Fruit fly (Drosophila melanogaster) whole organism, embryonic: ENCODE data around the gene pasi2.

Experiments
- C15 ChIP-seq: fragments of 200-800 bp; sonication (Bioruptor generic); IDR thresholded peaks from 3 replicates; pipeline ENCODE4 v1.3.6; 2022; ENCODE audit warnings: missing biosample characterization, missing genetic modification characterization
- CG10321 ChIP-seq: fragments of 200-800 bp; sonication (Bioruptor generic); IDR thresholded peaks from 2 replicates; pipeline ENCODE4 v1.3.6; 2022; ENCODE audit warnings: missing biosample characterization, missing genetic modification characterization
- CG10462 ChIP-seq: fragments of 200-800 bp; sonication (Bioruptor generic); optimal IDR thresholded peaks from 2 replicates; lab custom pipeline; 2016; ENCODE audit warnings: missing biosample characterization, missing genetic modification characterization
- CG10543 ChIP-seq: fragments of 200-800 bp; sonication (Bioruptor generic); optimal IDR thresholded peaks from 3 replicates; lab custom pipeline; 2017; ENCODE audit warnings: missing biosample characterization, mild to moderate bottlenecking, missing genetic modification characterization, moderate library complexity
- CG11560 ChIP-seq: fragments of 200-800 bp; sonication (Bioruptor generic); IDR thresholded peaks from 3 replicates; pipeline ENCODE4 v1.3.6; 2022; ENCODE audit warnings: missing biosample characterization, missing genetic modification characterization
- CG14014 ChIP-seq: fragments of 200-800 bp; sonication (Bioruptor generic); IDR thresholded peaks from 2 replicates; pipeline ENCODE4 v1.3.6; 2022; ENCODE audit warnings: missing biosample characterization, missing genetic modification characterization
- CG14667 ChIP-seq: fragments of 200-800 bp; sonication (Bioruptor generic); IDR thresholded peaks from 2 replicates; pipeline ENCODE4 v1.3.6; 2022; ENCODE audit warnings: missing biosample characterization, missing genetic modification characterization
- CG15479 ChIP-seq: fragments of 200-800 bp; sonication (Bioruptor generic); optimal IDR thresholded peaks from 3 replicates; lab custom pipeline; 2019; ENCODE audit warnings: missing biosample characterization, mild to moderate bottlenecking, missing genetic modification characterization, moderate library complexity
- CG1792 ChIP-seq: fragments of 200-800 bp; sonication (Bioruptor generic); optimal IDR thresholded peaks from 2 replicates; lab custom pipeline; 2016; ENCODE audit warnings: missing biosample characterization, missing genetic modification characterization
- CG31388 ChIP-seq: fragments of 200-800 bp; sonication (Bioruptor generic); optimal IDR thresholded peaks from 2 replicates; lab custom pipeline; 2016; ENCODE audit warnings: missing biosample characterization, missing genetic modification characterization
- CG34422 ChIP-seq: fragments of 200-800 bp; sonication (Bioruptor generic); IDR thresholded peaks from 3 replicates; pipeline ENCODE4 v1.3.6; 2022; ENCODE audit warnings: missing biosample characterization, missing genetic modification characterization
- CG4328 ChIP-seq: fragments of 200-800 bp; sonication (Bioruptor generic); optimal IDR thresholded peaks from 3 replicates; lab custom pipeline; 2017; ENCODE audit warnings: missing biosample characterization, missing genetic modification reagents, missing genetic modification characterization
- CG4854 ChIP-seq: fragments of 200-800 bp; sonication (Bioruptor generic); optimal IDR thresholded peaks from 2 replicates; lab custom pipeline; 2016; ENCODE audit warnings: missing biosample characterization, missing genetic modification characterization, inconsistent platforms
- CG6813 ChIP-seq: fragments of 200-800 bp; sonication (Bioruptor generic); optimal IDR thresholded peaks from 2 replicates; lab custom pipeline; 2017; ENCODE audit warnings: missing biosample characterization, missing genetic modification characterization, mild to moderate bottlenecking, moderate library complexity, missing genetic modification reagents
- CG7271 ChIP-seq: fragments of 200-800 bp; sonication (Bioruptor generic); optimal IDR thresholded peaks from 2 replicates; lab custom pipeline; 2018; ENCODE audit warnings: missing biosample characterization, mild to moderate bottlenecking, missing genetic modification characterization, moderate library complexity
- CG8765 ChIP-seq: fragments of 200-800 bp; sonication (Bioruptor generic); IDR thresholded peaks from 2 replicates; pipeline ENCODE4 v1.3.6; 2022; ENCODE audit warnings: missing biosample characterization, missing genetic modification characterization
- CG9215 ChIP-seq: fragments of 200-800 bp; sonication (Bioruptor generic); IDR thresholded peaks from 2 replicates; pipeline ENCODE4 v1.3.6; 2022; ENCODE audit warnings: missing biosample characterization, missing genetic modification characterization
- Chrac-16 ChIP-seq: fragments of 200-800 bp; sonication (Bioruptor generic); optimal IDR thresholded peaks from 3 replicates; lab custom pipeline; 2016; ENCODE audit warnings: missing biosample characterization, missing genetic modification characterization
- Dfd ChIP-seq, 2 experiments: fragments of >200 bp; optimal IDR thresholded peaks; 2 replicates each; lab custom pipeline; 2017; ENCODE audit warnings: missing biosample characterization in 2 of 2, missing genetic modification characterization in 2 of 2
- Doc3 ChIP-seq: fragments of 200-800 bp; sonication (Bioruptor generic); IDR thresholded peaks from 3 replicates; pipeline ENCODE4 v1.3.6; 2022; ENCODE audit warnings: missing biosample characterization, missing genetic modification characterization; ENCODE audit not compliant: partially characterized antibody
- E2f1 ChIP-seq: fragments of 200-800 bp; sonication (Bioruptor generic); IDR thresholded peaks from 2 replicates; pipeline ENCODE4 v1.3.6; 2022; ENCODE audit warnings: missing biosample characterization, missing genetic modification characterization
- E2f2 ChIP-seq: fragments of 200-800 bp; sonication (Bioruptor generic); IDR thresholded peaks from 2 replicates; pipeline ENCODE4 v1.3.6; 2022; ENCODE audit warnings: missing biosample characterization, missing genetic modification characterization
- GATAe ChIP-seq: fragments of 200-800 bp; sonication (Bioruptor generic); conservative IDR thresholded peaks from 2 replicates; pipeline ENCODE4 v1.3.6; 2022; ENCODE audit warnings: missing biosample characterization, missing genetic modification characterization
- Lpt ChIP-seq: fragments of >200 bp; optimal IDR thresholded peaks from 2 replicates; lab custom pipeline; 2018; ENCODE audit warnings: missing biosample characterization, missing genetic modification characterization
- Max ChIP-seq: fragments of 200-800 bp; sonication (Bioruptor generic); optimal IDR thresholded peaks from 2 replicates; lab custom pipeline; 2016; ENCODE audit warnings: missing biosample characterization, mild to moderate bottlenecking, missing genetic modification characterization
- NK7.1 ChIP-seq: fragments of 200-800 bp; sonication (Bioruptor generic); optimal IDR thresholded peaks from 3 replicates; lab custom pipeline; 2016; ENCODE audit warnings: missing biosample characterization, missing genetic modification characterization
- NfI ChIP-seq: fragments of 200-800 bp; sonication (Bioruptor generic); optimal IDR thresholded peaks from 3 replicates; lab custom pipeline; 2018; ENCODE audit warnings: missing biosample characterization, mild to moderate bottlenecking, missing genetic modification characterization, moderate library complexity
- Rfx ChIP-seq: fragments of 200-800 bp; sonication (Bioruptor generic); IDR thresholded peaks from 2 replicates; pipeline ENCODE4 v1.3.6; 2022; ENCODE audit warnings: missing biosample characterization, missing genetic modification characterization
- Sry-β ChIP-seq: fragments of 200-800 bp; sonication (Bioruptor generic); optimal IDR thresholded peaks from 2 replicates; lab custom pipeline; 2018; ENCODE audit warnings: missing biosample characterization, mild to moderate bottlenecking, missing genetic modification characterization, moderate library complexity
- ab ChIP-seq: fragments of 200-800 bp; sonication (Bioruptor generic); optimal IDR thresholded peaks from 2 replicates; lab custom pipeline; 2016; ENCODE audit warnings: missing biosample characterization, missing genetic modification characterization
- bab2 ChIP-seq: fragments of 200-800 bp; sonication (Bioruptor generic); optimal IDR thresholded peaks from 2 replicates; lab custom pipeline; 2016; ENCODE audit warnings: missing biosample characterization, missing genetic modification characterization
- br ChIP-seq: fragments of >200 bp; optimal IDR thresholded peaks from 2 replicates; lab custom pipeline; 2017
- cas ChIP-seq: fragments of 200-800 bp; sonication (Bioruptor generic); IDR thresholded peaks from 2 replicates; pipeline ENCODE4 v1.3.6; 2022; ENCODE audit warnings: missing biosample characterization, missing genetic modification characterization
- cato ChIP-seq: fragments of 200-800 bp; sonication (Bioruptor generic); optimal IDR thresholded peaks from 2 replicates; lab custom pipeline; 2016; ENCODE audit warnings: missing biosample characterization, missing genetic modification characterization, borderline replicate concordance
- danr ChIP-seq: fragments of 200-800 bp; sonication (Bioruptor generic); IDR thresholded peaks from 2 replicates; pipeline ENCODE4 v1.3.6; 2022; ENCODE audit warnings: missing biosample characterization, missing genetic modification characterization
- dimm ChIP-seq: fragments of 200-800 bp; sonication (Bioruptor generic); IDR thresholded peaks from 2 replicates; pipeline ENCODE4 v1.3.6; 2022; ENCODE audit warnings: missing biosample characterization, missing genetic modification characterization
- disco-r ChIP-seq: fragments of 200-800 bp; sonication (Bioruptor generic); optimal IDR thresholded peaks from 2 replicates; lab custom pipeline; 2016; ENCODE audit warnings: missing biosample characterization, missing genetic modification characterization
- dysf ChIP-seq: fragments of 200-800 bp; sonication (Bioruptor generic); IDR thresholded peaks from 3 replicates; pipeline ENCODE4 v1.3.6; 2022; ENCODE audit warnings: missing biosample characterization, missing genetic modification characterization
- esg ChIP-seq: fragments of 200-800 bp; sonication (Bioruptor generic); conservative IDR thresholded peaks from 2 replicates; pipeline ENCODE4 v1.3.6; 2022; ENCODE audit warnings: missing biosample characterization, missing genetic modification characterization
- gro ChIP-seq: fragments of 200-800 bp; sonication (Bioruptor generic); optimal IDR thresholded peaks from 2 replicates; lab custom pipeline; 2016; ENCODE audit warnings: missing biosample characterization, missing genetic modification characterization
- kah ChIP-seq: fragments of 200-800 bp; sonication (Bioruptor generic); optimal IDR thresholded peaks from 2 replicates; lab custom pipeline; 2018; ENCODE audit warnings: missing biosample characterization, mild to moderate bottlenecking, missing genetic modification characterization
- nmo ChIP-seq: fragments of 200-800 bp; sonication (Bioruptor generic); optimal IDR thresholded peaks from 2 replicates; lab custom pipeline; 2018; ENCODE audit warnings: missing biosample characterization, mild to moderate bottlenecking, missing genetic modification characterization, moderate library complexity
- onecut ChIP-seq: fragments of 200-800 bp; sonication (Bioruptor generic); IDR thresholded peaks from 2 replicates; pipeline ENCODE4 v1.3.6; 2022; ENCODE audit warnings: missing biosample characterization, missing genetic modification characterization
- pan ChIP-seq, 4 experiments: fragments of >200 bp in 3 of 4; fragments of 200-800 bp in 1 of 4; sonication (Bioruptor generic) in 1 of 4; optimal IDR thresholded peaks in 3 of 4; IDR thresholded peaks in 1 of 4; 2 replicates each; pipeline versions ENCODE4 v1.3.6 to Lab custom; 2017 to 2022; ENCODE audit warnings: missing biosample characterization in 2 of 4, missing genetic modification characterization in 2 of 4, mixed read lengths in 1 of 4
- pfk ChIP-seq: fragments of 200-800 bp; sonication (Bioruptor generic); optimal IDR thresholded peaks from 2 replicates; lab custom pipeline; 2018; ENCODE audit warnings: missing biosample characterization, mild to moderate bottlenecking, missing genetic modification characterization, moderate library complexity
- psq ChIP-seq: fragments of 200-800 bp; sonication (Bioruptor generic); optimal IDR thresholded peaks from 2 replicates; lab custom pipeline; 2017; ENCODE audit warnings: missing biosample characterization, missing genetic modification characterization
- sima ChIP-seq: fragments of 200-800 bp; sonication (Bioruptor generic); optimal IDR thresholded peaks from 2 replicates; lab custom pipeline; 2016; ENCODE audit warnings: missing biosample characterization, missing genetic modification characterization
- slou ChIP-seq: fragments of 200-800 bp; sonication (Bioruptor generic); optimal IDR thresholded peaks from 3 replicates; lab custom pipeline; 2016; ENCODE audit warnings: missing biosample characterization, missing genetic modification characterization
- trem ChIP-seq: fragments of 200-800 bp; optimal IDR thresholded peaks from 3 replicates; lab custom pipeline; 2019; ENCODE audit warnings: missing biosample characterization, mild to moderate bottlenecking, missing genetic modification characterization, moderate library complexity
- trh ChIP-seq: fragments of 200-800 bp; sonication (Bioruptor generic); optimal IDR thresholded peaks from 2 replicates; lab custom pipeline; 2016; ENCODE audit warnings: missing biosample characterization, missing genetic modification characterization
- tup ChIP-seq: fragments of 200-800 bp; sonication (Bioruptor generic); optimal IDR thresholded peaks from 2 replicates; lab custom pipeline; 2016; ENCODE audit warnings: missing biosample characterization, mild to moderate bottlenecking, missing genetic modification characterization, moderate library complexity
- zfh2 ChIP-seq: fragments of 200-800 bp; sonication (Bioruptor generic); optimal IDR thresholded peaks from 2 replicates; lab custom pipeline; 2016; ENCODE audit warnings: missing biosample characterization, missing genetic modification characterization

pasi2 gene

dm6 chr3R:9370413-9370812 is 35.4 kb downstream of the pasi2 start (continued):
- TF ChIP-seq CG10321 (GFP tag; lab: Robert Waterston, UW) (no peak), zfh2 (GFP tag; lab: Kevin White, UChicago) (peak; percentile 44), CG11560 (tag; lab: Robert Waterston, UW) (no peak), ab (GFP tag; lab: Kevin White, UChicago) (no peak), CG1792 (GFP tag; lab: Kevin White, UChicago) (peak; percentile 18), NK7.1 (no peak), Max (GFP tag; lab: Kevin White, UChicago) (peak; percentile 11), br (lab: Kevin White, UChicago) (no peak), CG31388 (GFP tag; lab: Kevin White, UChicago) (no peak), danr (GFP tag; lab: Robert Waterston, UW) (peak; percentile 31; the same call in 1 of the 2 replicates), kah (GFP tag; lab: Kevin White, UChicago) (no peak), pfk (no peak), tup (GFP tag; lab: Kevin White, UChicago) (no peak), E2f2 (GFP tag; lab: Robert Waterston, UW) (peak; percentile 47), slou (peak; percentile 5), GATAe (GFP tag; lab: Robert Waterston, UW) (no peak), Dfd (GFP tag; optimal IDR thresholded peaks at IDR 0.05; lab: Kevin White, UChicago) (no peak), CG14014 (GFP tag; lab: Robert Waterston, UW) (peak; percentile 46; the same call in 1 of the 2 replicates), CG8765 (GFP tag; lab: Robert Waterston, UW) (no peak), nmo (no peak), CG7271 (tag; lab: Kevin White, UChicago) (no peak), psq (GFP tag; lab: Kevin White, UChicago) (no peak), cas (no peak), CG9215 (GFP tag; lab: Robert Waterston, UW) (peak; percentile 36; the same call in 1 of the 2 replicates), CG10543 (GFP tag; lab: Kevin White, UChicago) (peak; percentile 41), dysf (GFP tag; lab: Robert Waterston, UW) (peak; percentile 85; the same call in 2 of the 3 replicates), CG4328 (GFP tag; lab: Kevin White, UChicago) (no peak), CG6813 (no peak), E2f1 (GFP tag; lab: Robert Waterston, UW) (peak; percentile 35; the same call in 1 of the 2 replicates), dimm (GFP tag; lab: Robert Waterston, UW) (no peak), CG14667 (GFP tag; lab: Robert Waterston, UW) (0 out of 2 replicates have a peak, but pooled peaks have one; percentile 39), disco-r (GFP tag; lab: Kevin White, UChicago) (no peak), esg (GFP tag; lab: Robert Waterston, UW) (peak; percentile 62), Sry-β (GFP tag; lab: Kevin White, UChicago) (no peak), CG34422 (GFP tag; lab: Robert Waterston, UW) (0 out of 3 replicates have a peak, but pooled peaks have one; percentile 44), CG4854 (GFP tag; lab: Kevin White, UChicago) (peak; percentile 1), pan (optimal IDR thresholded peaks at IDR 0.05; lab: Kevin White, UChicago) (no peak), pan (GFP tag; optimal IDR thresholded peaks at IDR 0.05 in 1 of 2, IDR thresholded peaks at IDR 0.05 in 1 of 2) (peak in 1 of 2 experiments; percentile 76), bab2 (GFP tag; lab: Kevin White, UChicago) (peak; percentile 17), CG15479 (GFP tag; lab: Kevin White, UChicago) (no peak), C15 (GFP tag; lab: Robert Waterston, UW) (no peak), Chrac-16 (GFP tag; lab: Kevin White, UChicago) (peak; percentile 26), NfI (GFP tag; lab: Kevin White, UChicago) (peak; percentile 53), Lpt (GFP tag; lab: Kevin White, UChicago) (no peak), trh (GFP tag; lab: Kevin White, UChicago) (no peak), cato (GFP tag; lab: Kevin White, UChicago) (no peak), sima (GFP tag; lab: Kevin White, UChicago) (no peak), gro (peak; percentile 51), trem (no peak), Doc3 (no peak), onecut (GFP tag; lab: Robert Waterston, UW) (peak; percentile 29; the same call in 1 of the 2 replicates), CG10462 (GFP tag; lab: Kevin White, UChicago) (no peak), Rfx (GFP tag; lab: Robert Waterston, UW) (peak; percentile 81; the same call in 1 of the 2 replicates)
